Worm (Caenorhabditis elegans) whole organism, L3 larva: ENCODE results near the gene T04C12.8.

Experiments
- R02D3.7 ChIP-seq: fragments of 150-350 bp; optimal IDR thresholded peaks from 2 replicates; lab custom pipeline; 2014; ENCODE audit warnings: missing biosample characterization, missing genetic modification characterization
- ZK546.5 ChIP-seq: sonication (generic microtip); optimal IDR thresholded peaks from 2 replicates; lab custom pipeline; 2017; ENCODE audit warnings: missing biosample characterization, missing genetic modification characterization
- aly-2 ChIP-seq: fragments of 150-350 bp; optimal IDR thresholded peaks from 2 replicates; lab custom pipeline; 2014; ENCODE audit warnings: missing biosample characterization, missing genetic modification characterization
- ama-1 ChIP-seq: fragments of 150-350 bp; optimal IDR thresholded peaks from 2 replicates; lab custom pipeline; 2018
- ceh-9 ChIP-seq: sonication (generic microtip); optimal IDR thresholded peaks from 2 replicates; lab custom pipeline; 2018; ENCODE audit warnings: missing biosample characterization, missing genetic modification characterization
- daf-12 ChIP-seq: fragments of 150-350 bp; optimal IDR thresholded peaks from 2 replicates; lab custom pipeline; 2014; ENCODE audit warnings: missing biosample characterization, missing genetic modification reagents, missing genetic modification characterization
- egl-5 ChIP-seq: fragments of 150-350 bp; optimal IDR thresholded peaks from 2 replicates; lab custom pipeline; 2017; ENCODE audit warnings: missing biosample characterization, missing genetic modification reagents, missing genetic modification characterization, inconsistent platforms
- elt-1 ChIP-seq: fragments of 150-350 bp; optimal IDR thresholded peaks from 2 replicates; lab custom pipeline; 2014; ENCODE audit warnings: missing biosample characterization, missing genetic modification characterization
- elt-2 ChIP-seq: sonication (generic microtip); optimal IDR thresholded peaks from 2 replicates; lab custom pipeline; 2016; ENCODE audit warnings: missing genetic modification reagents, mild to moderate bottlenecking, missing genetic modification characterization, missing compliant biosample characterization
- elt-3 ChIP-seq, 3 experiments: fragments of 150-350 bp in 1 of 3; sonication (generic microtip) in 2 of 3; optimal IDR thresholded peaks; 2 replicates in 2 of 3; 4 replicates in 1 of 3; lab custom pipeline; 2014 to 2017; ENCODE audit warnings: missing biosample characterization in 3 of 3, missing genetic modification characterization in 3 of 3
- eor-1 ChIP-seq, 2 experiments: fragments of 150-350 bp; optimal IDR thresholded peaks; 2 replicates each; lab custom pipeline; 2014 to 2018; ENCODE audit warnings: missing biosample characterization in 2 of 2, missing genetic modification characterization in 2 of 2
- fkh-10 ChIP-seq: sonication (generic microtip); optimal IDR thresholded peaks from 2 replicates; lab custom pipeline; 2017; ENCODE audit warnings: missing biosample characterization, missing genetic modification reagents, missing genetic modification characterization
- fkh-2 ChIP-seq: fragments of 150-350 bp; optimal IDR thresholded peaks from 2 replicates; lab custom pipeline; 2014; ENCODE audit warnings: missing biosample characterization, missing genetic modification reagents, missing genetic modification characterization
- fos-1 ChIP-seq: fragments of 150-350 bp; optimal IDR thresholded peaks from 2 replicates; lab custom pipeline; 2014; ENCODE audit warnings: missing biosample characterization, missing genetic modification characterization
- hmg-11 ChIP-seq: sonication (generic microtip); optimal IDR thresholded peaks from 2 replicates; lab custom pipeline; 2016; ENCODE audit warnings: missing genetic modification characterization, missing compliant biosample characterization
- jun-1 ChIP-seq: fragments of 150-350 bp; optimal IDR thresholded peaks from 2 replicates; lab custom pipeline; 2014; ENCODE audit warnings: missing biosample characterization, missing genetic modification reagents, missing genetic modification characterization
- lin-39 ChIP-seq: fragments of 150-350 bp; optimal IDR thresholded peaks from 2 replicates; lab custom pipeline; 2018; ENCODE audit warnings: missing biosample characterization, missing genetic modification reagents, missing genetic modification characterization
- lsy-12 ChIP-seq: sonication (generic microtip); optimal IDR thresholded peaks from 2 replicates; lab custom pipeline; 2016; ENCODE audit warnings: mild to moderate bottlenecking, missing genetic modification characterization, missing compliant biosample characterization
- mdl-1 ChIP-seq: fragments of 150-350 bp; optimal IDR thresholded peaks from 2 replicates; lab custom pipeline; 2014; ENCODE audit warnings: missing biosample characterization, missing genetic modification characterization
- mml-1 ChIP-seq: fragments of 150-350 bp; sonication (generic microtip); optimal IDR thresholded peaks from 3 replicates; lab custom pipeline; 2014; ENCODE audit warnings: missing biosample characterization, missing genetic modification characterization
- nfya-1 ChIP-seq: sonication (generic microtip); optimal IDR thresholded peaks from 2 replicates; lab custom pipeline; 2017; ENCODE audit warnings: missing genetic modification characterization, mild to moderate bottlenecking, missing compliant biosample characterization, antibody characterized with exemption, moderate library complexity; ENCODE audit not compliant: insufficient read depth
- nhr-11 ChIP-seq: fragments of 150-350 bp; optimal IDR thresholded peaks from 2 replicates; lab custom pipeline; 2014; ENCODE audit warnings: missing biosample characterization, missing genetic modification characterization
- nhr-12 ChIP-seq: fragments of 150-350 bp; optimal IDR thresholded peaks from 2 replicates; lab custom pipeline; 2014; ENCODE audit warnings: missing biosample characterization, missing genetic modification characterization
- nhr-23 ChIP-seq: fragments of 150-350 bp; optimal IDR thresholded peaks from 2 replicates; lab custom pipeline; 2014; ENCODE audit warnings: missing biosample characterization, missing genetic modification reagents, missing genetic modification characterization
- nhr-237 ChIP-seq: fragments of 150-350 bp; optimal IDR thresholded peaks from 2 replicates; lab custom pipeline; 2014; ENCODE audit warnings: missing biosample characterization, missing genetic modification characterization
- nhr-25 ChIP-seq: sonication (generic microtip); optimal IDR thresholded peaks from 2 replicates; lab custom pipeline; 2017; ENCODE audit warnings: missing biosample characterization, missing genetic modification characterization
- nhr-28 ChIP-seq: fragments of 150-350 bp; optimal IDR thresholded peaks from 2 replicates; lab custom pipeline; 2014; ENCODE audit warnings: missing biosample characterization, missing genetic modification characterization
- nhr-43 ChIP-seq: sonication (generic microtip); optimal IDR thresholded peaks from 2 replicates; lab custom pipeline; 2016; ENCODE audit warnings: mild to moderate bottlenecking, missing genetic modification characterization, missing compliant biosample characterization; ENCODE audit not compliant: poor library complexity, severe bottlenecking
- nhr-76 ChIP-seq: fragments of 150-350 bp; sonication (generic microtip); optimal IDR thresholded peaks from 5 replicates; lab custom pipeline; 2014; ENCODE audit warnings: missing biosample characterization, missing genetic modification characterization
- pha-4 ChIP-seq: fragments of 150-350 bp; optimal IDR thresholded peaks from 2 replicates; lab custom pipeline; 2014; ENCODE audit warnings: missing biosample characterization, missing genetic modification reagents, missing genetic modification characterization
- pqm-1 ChIP-seq: fragments of 150-350 bp; optimal IDR thresholded peaks from 2 replicates; lab custom pipeline; 2017; ENCODE audit warnings: missing biosample characterization, missing genetic modification characterization, inconsistent platforms
- sea-2 ChIP-seq: fragments of 150-350 bp; sonication (generic microtip); optimal IDR thresholded peaks from 4 replicates; lab custom pipeline; 2014; ENCODE audit warnings: missing biosample characterization, missing genetic modification reagents, missing genetic modification characterization
- skn-1 ChIP-seq: fragments of 150-350 bp; optimal IDR thresholded peaks from 2 replicates; lab custom pipeline; 2014; ENCODE audit warnings: missing biosample characterization, missing genetic modification characterization
- snpc-4 ChIP-seq: fragments of 150-350 bp; optimal IDR thresholded peaks from 2 replicates; lab custom pipeline; 2014; ENCODE audit warnings: missing biosample characterization, missing genetic modification characterization
- tbx-2 ChIP-seq: sonication (generic microtip); optimal IDR thresholded peaks from 2 replicates; lab custom pipeline; 2016; ENCODE audit warnings: mild to moderate bottlenecking, missing genetic modification characterization, missing compliant biosample characterization
- zag-1 ChIP-seq: fragments of 150-350 bp; optimal IDR thresholded peaks from 2 replicates; lab custom pipeline; 2014; ENCODE audit warnings: missing biosample characterization, missing genetic modification characterization
- ztf-11 ChIP-seq: fragments of 150-350 bp; optimal IDR thresholded peaks from 2 replicates; lab custom pipeline; 2014; ENCODE audit warnings: missing biosample characterization, missing genetic modification characterization
- ztf-4 ChIP-seq: fragments of 150-350 bp; optimal IDR thresholded peaks from 2 replicates; lab custom pipeline; 2014; ENCODE audit warnings: missing biosample characterization, missing genetic modification characterization

Gene T04C12.8

DNA sequence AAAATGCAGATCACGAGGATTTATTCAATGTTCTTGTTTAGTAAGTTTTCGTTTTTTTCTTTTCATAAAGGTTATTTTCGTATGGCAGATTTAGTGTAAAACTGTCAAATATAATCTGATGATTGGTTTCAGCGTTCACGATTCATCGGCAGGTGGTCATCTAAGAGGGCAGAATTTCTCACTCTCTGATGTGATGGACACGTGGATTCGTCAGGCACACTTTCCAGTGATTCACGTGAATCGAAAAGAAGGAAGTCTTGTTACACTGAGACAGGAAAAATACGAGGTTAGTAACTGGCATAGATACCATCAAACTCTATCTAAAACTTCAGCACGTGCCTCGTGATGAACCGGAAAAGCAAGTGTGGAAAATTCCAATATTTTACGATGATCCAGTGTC lies 25.5 kb upstream of the T04C12.8 start:
- TF ChIP-seq nhr-23: peak; percentile 2
- no peak for TF ChIP-seq ceh-9 (tag; lab: Kevin White, UChicago)
- TF ChIP-seq ZK546.5: no peak
- no peak for TF ChIP-seq lin-39 (tag; lab: Kevin White, UChicago)
- no peak for TF ChIP-seq elt-2 (tag; lab: Kevin White, UChicago)
- no peak for TF ChIP-seq nhr-43 (tag; lab: Kevin White, UChicago)
- TF ChIP-seq tbx-2: no peak
- peak; percentile 35 for TF ChIP-seq elt-1 (tag; lab: Kevin White, UChicago)
- no peak for TF ChIP-seq aly-2 (tag; lab: Kevin White, UChicago)
- no peak for TF ChIP-seq egl-5 (tag; lab: Kevin White, UChicago)
- no peak for TF ChIP-seq sea-2 (GFP tag; lab: Kevin White, UChicago)
- no peak for TF ChIP-seq zag-1 (tag; lab: Kevin White, UChicago)
- no peak for TF ChIP-seq lsy-12 (tag; lab: Kevin White, UChicago)
- no peak for TF ChIP-seq nhr-237 (tag; lab: Kevin White, UChicago)
- TF ChIP-seq nhr-76 (tag; lab: Kevin White, UChicago): no peak
- no peak for TF ChIP-seq nhr-11 (tag; lab: Kevin White, UChicago)
- TF ChIP-seq jun-1 (tag; lab: Kevin White, UChicago): peak; percentile 25

DNA sequence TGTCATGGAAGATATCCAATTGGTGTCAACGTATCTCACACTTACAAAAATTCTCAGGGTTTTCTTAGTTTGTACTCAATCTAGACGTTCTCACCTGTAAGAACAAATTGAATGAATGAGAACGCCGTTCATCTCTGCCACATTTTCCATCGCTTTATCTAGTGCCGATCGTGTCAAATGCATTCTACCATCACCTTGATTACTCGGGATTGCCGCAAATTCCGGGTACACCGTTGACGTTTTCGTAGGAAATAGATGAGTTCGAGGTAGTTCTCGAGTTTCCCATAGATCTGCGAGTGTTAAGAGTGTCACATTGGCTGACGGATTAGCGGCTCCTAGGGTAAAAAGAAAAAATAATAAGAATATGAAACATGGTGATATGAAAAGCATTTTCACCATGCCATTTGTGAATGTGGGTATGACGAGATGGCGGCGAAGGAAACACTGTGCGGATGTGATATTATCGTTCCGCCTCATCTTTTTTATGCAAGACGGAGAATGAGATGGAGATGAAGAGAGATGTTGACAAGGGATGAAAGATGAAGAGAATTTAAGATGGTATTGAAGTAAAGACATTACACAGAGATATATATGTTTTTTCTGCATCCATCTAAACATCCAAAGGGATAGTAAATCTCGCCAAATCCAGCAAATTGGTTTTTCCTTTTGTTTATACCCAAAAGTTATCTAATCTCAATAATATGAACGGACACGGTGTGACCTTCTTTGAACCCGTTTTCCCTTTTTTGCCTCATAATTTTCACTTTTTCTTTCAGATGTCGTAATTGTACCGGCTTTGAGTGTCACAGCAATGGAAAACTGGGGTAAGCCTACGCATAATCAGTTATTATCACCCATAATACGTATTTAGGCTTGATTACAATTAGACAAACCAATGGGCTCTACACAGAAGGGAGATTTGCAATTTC lies 24.3 kb upstream of the T04C12.8 start, which contains the start of gene lact-8:
Gene lact-8 (minus strand): TSS at position 445 of the 929 bp plus-strand sequence.
- TF ChIP-seq elt-1 (tag; lab: Kevin White, UChicago): peak; percentile 65
- peak; percentile 13 for TF ChIP-seq nhr-25
- TF ChIP-seq daf-12 (tag; lab: Kevin White, UChicago): no peak

ce11 chrV:11087519-11087998 lies 18.4 kb upstream of the T04C12.8 start, which contains the start of gene Y42A5A.1:
TSS of gene Y42A5A.1 (plus strand) at chrV:11087948.
- TF ChIP-seq nhr-25: peak; percentile 3
- TF ChIP-seq sea-2 (GFP tag; lab: Kevin White, UChicago): no peak
- TF ChIP-seq, all 47 proteins: peak for 1

- TF ChIP-seq nhr-28 (tag; lab: Kevin White, UChicago): no peak
- no peak for TF ChIP-seq nhr-12 (tag; lab: Kevin White, UChicago)
- TF ChIP-seq elt-2 (tag; lab: Kevin White, UChicago): peak; percentile 85
- TF ChIP-seq pqm-1 (tag; lab: Kevin White, UChicago): peak; percentile 35
- TF ChIP-seq, all 47 proteins: peak for 2
Measured at ce11 chrV:11087119-11087518, 18.0 kb upstream of the T04C12.8 start.

ce11 chrV:11083691-11084090 lies 14.5 kb upstream of the T04C12.8 start:
- TF ChIP-seq R02D3.7 (tag; lab: Kevin White, UChicago) (no peak), pqm-1 (tag; lab: Kevin White, UChicago) (no peak), fos-1 (no peak), fkh-10 (GFP tag; lab: Kevin White, UChicago) (no peak), hmg-11 (tag; lab: Kevin White, UChicago) (peak; percentile 21), snpc-4 (tag; lab: Kevin White, UChicago) (no peak), fkh-2 (no peak), nhr-76 (tag; lab: Kevin White, UChicago) (no peak), pha-4 (no peak), nhr-43 (tag; lab: Kevin White, UChicago) (no peak), lin-39 (tag; lab: Kevin White, UChicago) (peak; percentile 71), egl-5 (tag; lab: Kevin White, UChicago) (no peak), mml-1 (tag; lab: Kevin White, UChicago) (no peak), ztf-4 (tag; lab: Kevin White, UChicago) (no peak), ztf-11 (tag; lab: Kevin White, UChicago) (no peak), mdl-1 (tag; lab: Kevin White, UChicago) (peak; percentile 57), sea-2 (GFP tag; lab: Kevin White, UChicago) (no peak), eor-1 (tag; optimal IDR thresholded peaks at IDR 0.05; lab: Kevin White, UChicago) (no peak), nfya-1 (peak; percentile 73), ZK546.5 (no peak), jun-1 (tag; lab: Kevin White, UChicago) (no peak), lsy-12 (tag; lab: Kevin White, UChicago) (no peak), skn-1 (tag; lab: Kevin White, UChicago) (no peak), elt-3 (tag; optimal IDR thresholded peaks at IDR 0.05; lab: Kevin White, UChicago) (no peak), nhr-25 (no peak), elt-2 (tag; lab: Kevin White, UChicago) (no peak), ama-1 (lab: Kevin White, UChicago) (no peak)
